Worm (Caenorhabditis elegans): ENCODE measurements around the gene W03F9.1.

The W03F9.1 gene

ce11 chrV:103043-103702, 23.3 kb downstream of the W03F9.1 start:
- no peak for TF ChIP-seq lin-32 (GFP tag; optimal IDR thresholded peaks at IDR 0.05)
- no peak for TF ChIP-seq cnd-1 (tag; optimal IDR thresholded peaks at IDR 0.05)
- TF ChIP-seq drap-1 (GFP tag; optimal IDR thresholded peaks at IDR 0.05): no peak
- no peak for TF ChIP-seq nhr-237 (tag; optimal IDR thresholded peaks at IDR 0.05)
- TF ChIP-seq ceh-83 (GFP tag; optimal IDR thresholded peaks at IDR 0.05): no peak
- no peak for TF ChIP-seq blmp-1 (tag; optimal IDR thresholded peaks at IDR 0.05)
- TF ChIP-seq lsy-2 (tag; optimal IDR thresholded peaks at IDR 0.05): no peak
- TF ChIP-seq mab-5 (tag; optimal IDR thresholded peaks at IDR 0.05): no peak
- TF ChIP-seq lin-13 (tag; optimal IDR thresholded peaks at IDR 0.05): no peak
- no peak for TF ChIP-seq mls-2 (tag; optimal IDR thresholded peaks at IDR 0.05)
- no peak for TF ChIP-seq ham-2 (GFP tag; optimal IDR thresholded peaks at IDR 0.05)
- TF ChIP-seq nhr-28 (tag; optimal IDR thresholded peaks at IDR 0.05): no peak
- TF ChIP-seq ceh-39 (tag; optimal IDR thresholded peaks at IDR 0.05): no peak
- TF ChIP-seq ces-1 (GFP tag; optimal IDR thresholded peaks at IDR 0.05): no peak
- TF ChIP-seq elt-3 (tag; optimal IDR thresholded peaks at IDR 0.05): no peak
- no peak for TF ChIP-seq bed-3 (GFP tag; optimal IDR thresholded peaks at IDR 0.05)
- no peak for TF ChIP-seq mep-1 (tag; optimal IDR thresholded peaks at IDR 0.05)

- TF ChIP-seq nhr-76 (tag; optimal IDR thresholded peaks at IDR 0.05): no peak
Observed at ce11 chrV:102165-102564, 24.4 kb downstream of the W03F9.1 start.

- TF ChIP-seq blmp-1 (tag; optimal IDR thresholded peaks at IDR 0.05) (no peak), nhr-12 (tag; optimal IDR thresholded peaks at IDR 0.05) (no peak), mep-1 (tag; optimal IDR thresholded peaks at IDR 0.05) (no peak), nhr-76 (tag; optimal IDR thresholded peaks at IDR 0.05) (no peak), mls-2 (tag; optimal IDR thresholded peaks at IDR 0.05) (no peak), pha-4 (tag; optimal IDR thresholded peaks at IDR 0.05) (no peak), lsy-2 (tag; optimal IDR thresholded peaks at IDR 0.05) (no peak), lin-13 (tag; optimal IDR thresholded peaks at IDR 0.05) (no peak)
Observed at ce11 chrV:83732-84131, 42.8 kb downstream of the W03F9.1 start, which contains the start of gene daam-1. daam-1 (minus strand) TSS chrV:83832.

All from whole organism, mixed stage, embryonic.